Worm (Caenorhabditis elegans) whole organism, L2 larva: ENCODE results near the gene H02F09.2.

Source experiments
- aly-2 ChIP-seq: fragments of 150-350 bp; optimal IDR thresholded peaks from 2 replicates; lab custom pipeline; 2014; ENCODE audit warnings: missing biosample characterization, missing genetic modification characterization
- ztf-11 ChIP-seq: sonication (generic microtip); optimal IDR thresholded peaks from 2 replicates; lab custom pipeline; 2017; ENCODE audit warnings: missing biosample characterization, missing genetic modification characterization

ce11 chrX:1529013-1529412, 43.0 kb upstream of the H02F09.2 start:
- TF ChIP-seq aly-2 (tag; lab: Kevin White, UChicago) (no peak), ztf-11 (tag; lab: Kevin White, UChicago) (no peak)
